Fruit fly (Drosophila melanogaster): ENCODE results near the gene CG11537.
A peak's percentile ranks its signal among the peaks of the same experiment; 100 is the strongest.

CG11537 gene

DNA sequence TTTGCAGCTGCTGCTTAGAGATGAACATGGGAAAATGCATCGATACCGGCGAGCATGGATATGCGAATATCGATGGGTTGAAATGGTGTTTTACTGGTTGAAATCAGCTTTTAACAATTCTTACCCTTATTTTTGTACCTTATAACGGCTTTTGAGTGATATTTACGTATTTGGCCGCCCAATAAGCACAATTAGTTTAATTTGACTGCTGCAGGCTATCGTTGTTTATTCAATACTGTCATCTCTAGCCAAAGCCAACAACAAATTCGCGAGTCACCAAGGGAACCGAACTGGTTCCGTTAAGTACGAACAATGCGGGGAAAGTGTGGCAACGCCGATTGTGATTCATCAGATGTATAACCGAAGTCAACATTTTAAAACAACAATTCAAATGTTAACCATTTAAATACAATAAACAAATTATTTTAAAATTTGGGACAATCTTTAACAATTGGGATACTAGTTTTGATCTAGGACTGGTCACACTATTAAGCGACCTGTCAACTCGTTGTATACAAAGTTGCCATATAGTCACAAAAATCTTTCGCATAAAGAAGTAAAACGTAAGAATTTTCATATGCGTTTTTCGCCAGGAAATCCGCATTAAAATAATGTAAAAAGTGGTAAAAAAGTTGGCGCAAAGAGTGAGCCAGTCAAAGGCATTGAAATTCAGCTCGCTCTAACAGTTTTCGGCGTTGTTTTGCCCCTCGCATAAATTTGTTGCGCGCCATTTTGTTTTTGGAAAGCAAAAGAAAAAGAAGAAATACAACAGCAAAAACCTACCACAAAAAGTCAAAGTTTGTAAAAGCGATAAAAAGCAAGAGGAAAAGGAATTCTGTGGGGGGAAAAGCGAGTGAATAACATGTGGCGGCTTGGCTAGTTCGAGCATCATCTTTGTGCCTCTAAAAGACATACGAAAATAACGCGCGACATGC lies 5.1 kb upstream of the CG11537 start, which contains the start of the genes Usp5 and BtbVII (continued):
- TF ChIP-seq Xbp1 (GFP tag; optimal IDR thresholded peaks at IDR 0.05) (peak; percentile 59), CG11456 (GFP tag; IDR thresholded peaks at IDR 0.05) (no peak), CG3163 (GFP tag; optimal IDR thresholded peaks at IDR 0.05) (peak; percentile 18), CG14050 (GFP tag; IDR thresholded peaks at IDR 0.05) (no peak), CG1832 (GFP tag; optimal IDR thresholded peaks at IDR 0.05) (no peak), repo (GFP tag; optimal IDR thresholded peaks at IDR 0.05) (no peak), vfl (GFP tag; optimal IDR thresholded peaks at IDR 0.05) (peak; percentile 51), CG33213 (GFP tag; optimal IDR thresholded peaks at IDR 0.05) (peak; percentile 37), zen (tag; optimal IDR thresholded peaks at IDR 0.05) (peak; percentile 46), ro (GFP tag; IDR thresholded peaks at IDR 0.05) (no peak), CG11560 (tag; IDR thresholded peaks at IDR 0.05) (no peak), bowl (GFP tag; IDR thresholded peaks at IDR 0.05) (no peak), disco-r (GFP tag; optimal IDR thresholded peaks at IDR 0.05) (peak; percentile 54), HLH54F (GFP tag; optimal IDR thresholded peaks at IDR 0.05) (peak; percentile 73)

DNA sequence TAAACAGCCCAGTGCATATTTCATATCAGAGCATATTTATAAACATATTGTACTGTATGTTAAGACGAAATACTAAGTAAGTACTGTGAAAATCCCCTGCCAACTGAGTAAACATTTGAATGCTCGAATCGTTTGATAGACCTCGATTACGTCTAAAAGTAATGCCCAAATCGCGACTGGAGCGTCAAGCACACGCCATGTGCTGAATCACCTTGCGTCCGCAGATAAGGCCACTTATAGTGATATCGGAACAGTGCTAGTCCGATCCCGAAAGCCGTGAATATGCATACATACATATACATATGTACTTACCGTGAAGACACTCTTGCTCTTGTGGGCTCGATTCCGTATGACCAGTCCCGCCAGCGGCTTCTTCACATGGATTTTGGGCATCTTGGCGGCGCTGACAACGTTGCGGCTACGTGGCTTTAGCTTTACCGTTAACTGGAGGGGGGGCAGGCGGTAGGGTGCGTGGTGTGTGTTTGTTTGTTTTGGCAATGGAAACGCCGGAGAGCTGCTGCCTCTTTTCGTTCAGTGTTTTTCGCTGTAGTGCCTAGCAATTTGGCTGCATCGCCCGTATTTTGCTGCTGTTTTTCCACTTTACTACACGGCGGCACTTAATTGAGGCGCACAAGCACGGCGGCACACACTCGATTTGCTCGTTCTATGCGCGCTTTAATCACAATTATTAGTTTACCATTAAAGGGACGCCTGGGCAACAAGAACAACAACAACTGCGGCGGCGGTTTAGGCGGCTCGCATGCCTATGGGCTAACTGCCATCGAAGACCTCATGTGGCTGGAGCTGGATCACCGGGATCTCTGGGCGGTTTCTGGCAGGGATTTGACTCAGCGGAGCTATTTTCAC lies 508 bp downstream of the CG11537 start:
- no peak for TF ChIP-seq sima (GFP tag; optimal IDR thresholded peaks at IDR 0.05)
- no peak for TF ChIP-seq zen (tag; optimal IDR thresholded peaks at IDR 0.05)
- TF ChIP-seq jigr1 (GFP tag; IDR thresholded peaks at IDR 0.05) = no peak
- TF ChIP-seq sisA (GFP tag; IDR thresholded peaks at IDR 0.05) = no peak
- no peak for TF ChIP-seq Chrac-16 (GFP tag; optimal IDR thresholded peaks at IDR 0.05)
- TF ChIP-seq lbe (GFP tag; optimal IDR thresholded peaks at IDR 0.05) = no peak
- no peak for TF ChIP-seq CG10462 (GFP tag; optimal IDR thresholded peaks at IDR 0.05)
- TF ChIP-seq tup (GFP tag; optimal IDR thresholded peaks at IDR 0.05) = no peak
- no peak for TF ChIP-seq CG16815 (GFP tag; optimal IDR thresholded peaks at IDR 0.05)
- no peak for TF ChIP-seq CG12299 (tag; optimal IDR thresholded peaks at IDR 0.05)
- TF ChIP-seq ERR (GFP tag; optimal IDR thresholded peaks at IDR 0.05) = no peak
- no peak for TF ChIP-seq onecut (GFP tag; IDR thresholded peaks at IDR 0.05)
- TF ChIP-seq CG4282 (GFP tag; optimal IDR thresholded peaks at IDR 0.05) = no peak
- TF ChIP-seq Dfd (GFP tag; optimal IDR thresholded peaks at IDR 0.05) = no peak
- TF ChIP-seq gro (GFP tag; optimal IDR thresholded peaks at IDR 0.05) = no peak
- no peak for TF ChIP-seq CG11093 (GFP tag; IDR thresholded peaks at IDR 0.05)
- no peak for TF ChIP-seq CG2889 (GFP tag; IDR thresholded peaks at IDR 0.05)
- no peak for TF ChIP-seq sc (optimal IDR thresholded peaks at IDR 0.05)
- no peak for TF ChIP-seq sc (GFP tag; optimal IDR thresholded peaks at IDR 0.05)
- TF ChIP-seq Six4 (GFP tag; optimal IDR thresholded peaks at IDR 0.05) = no peak
- no peak for TF ChIP-seq dimm (GFP tag; IDR thresholded peaks at IDR 0.05)
- no peak for TF ChIP-seq gem (tag; optimal IDR thresholded peaks at IDR 0.05)
- TF ChIP-seq CG32767 (GFP tag; IDR thresholded peaks at IDR 0.05) = no peak
- no peak for TF ChIP-seq NC2β (GFP tag; optimal IDR thresholded peaks at IDR 0.05)
- no peak for TF ChIP-seq CG11723 (GFP tag; optimal IDR thresholded peaks at IDR 0.05)
- TF ChIP-seq CG6683 (GFP tag; optimal IDR thresholded peaks at IDR 0.05) = no peak
- 0 out of 2 replicates have a peak, but pooled peaks have one; percentile 12 for TF ChIP-seq CG14441 (GFP tag; IDR thresholded peaks at IDR 0.05)
- 0 out of 2 replicates have a peak, but pooled peaks have one; percentile 14 for TF ChIP-seq Rx (GFP tag; IDR thresholded peaks at IDR 0.05)
- no peak for TF ChIP-seq CG8089 (GFP tag; optimal IDR thresholded peaks at IDR 0.05)
- TF ChIP-seq Lpt (GFP tag; optimal IDR thresholded peaks at IDR 0.05) = no peak
- no peak for TF ChIP-seq shn (GFP tag; optimal IDR thresholded peaks at IDR 0.05)
- no peak for TF ChIP-seq CG16863 (GFP tag; optimal IDR thresholded peaks at IDR 0.05)
- TF ChIP-seq CG10979 (tag; optimal IDR thresholded peaks at IDR 0.05) = no peak
- TF ChIP-seq tna (GFP tag; IDR thresholded peaks at IDR 0.05; ENCODE audit: partially characterized antibody) = no peak
- no peak for TF ChIP-seq CG7839 (tag; optimal IDR thresholded peaks at IDR 0.05)

Data from whole organism, embryonic.